Worm (Caenorhabditis elegans) whole organism, mixed stage, embryonic: Measurements from ENCODE around the gene R07E5.11.

Source experiments
- M03D4.4 ChIP-seq: sonication (generic microtip); optimal IDR thresholded peaks from 2 replicates; lab custom pipeline; 2017; ENCODE audit warnings: mild to moderate bottlenecking, missing genetic modification characterization, missing compliant biosample characterization
- bed-3 ChIP-seq: fragments of 200-800 bp; sonication (Bioruptor generic); optimal IDR thresholded peaks from 3 replicates; lab custom pipeline; 2018; ENCODE audit warnings: mild to moderate bottlenecking, missing genetic modification characterization, moderate library complexity, missing compliant biosample characterization
- blmp-1 ChIP-seq: fragments of 150-350 bp; optimal IDR thresholded peaks from 2 replicates; lab custom pipeline; 2014; ENCODE audit warnings: missing biosample characterization, missing genetic modification characterization
- ceh-39 ChIP-seq: fragments of 150-350 bp; optimal IDR thresholded peaks from 2 replicates; lab custom pipeline; 2014; ENCODE audit warnings: missing biosample characterization, missing genetic modification characterization
- ceh-43 ChIP-seq: fragments of 200-800 bp; sonication (Bioruptor generic); optimal IDR thresholded peaks from 2 replicates; lab custom pipeline; 2018; ENCODE audit warnings: mild to moderate bottlenecking, missing genetic modification characterization, moderate library complexity, missing compliant biosample characterization
- ceh-83 ChIP-seq: fragments of 200-800 bp; sonication (Bioruptor generic); optimal IDR thresholded peaks from 2 replicates; lab custom pipeline; 2018; ENCODE audit warnings: mild to moderate bottlenecking, missing genetic modification characterization, missing compliant biosample characterization
- ces-1 ChIP-seq: fragments of 150-350 bp; optimal IDR thresholded peaks from 2 replicates; lab custom pipeline; 2014; ENCODE audit warnings: missing biosample characterization, missing genetic modification reagents, missing genetic modification characterization
- cnd-1 ChIP-seq: fragments of 200-800 bp; sonication (Bioruptor generic); optimal IDR thresholded peaks from 2 replicates; lab custom pipeline; 2018; ENCODE audit warnings: mild to moderate bottlenecking, missing genetic modification characterization, missing compliant biosample characterization
- drap-1 ChIP-seq: fragments of 200-800 bp; sonication (Bioruptor generic); optimal IDR thresholded peaks from 3 replicates; lab custom pipeline; 2018; ENCODE audit warnings: mild to moderate bottlenecking, missing genetic modification characterization, missing compliant biosample characterization
- elt-1 ChIP-seq: sonication (generic microtip); optimal IDR thresholded peaks from 2 replicates; lab custom pipeline; 2017; ENCODE audit warnings: missing genetic modification characterization, mild to moderate bottlenecking, missing compliant biosample characterization, antibody characterized with exemption, moderate library complexity, borderline replicate concordance; ENCODE audit not compliant: insufficient read depth
- flh-1 ChIP-seq: fragments of 200-800 bp; sonication (Bioruptor generic); optimal IDR thresholded peaks from 2 replicates; lab custom pipeline; 2018; ENCODE audit warnings: mild to moderate bottlenecking, missing genetic modification characterization, moderate library complexity, missing compliant biosample characterization
- ham-2 ChIP-seq: fragments of 200-800 bp; sonication (Bioruptor generic); optimal IDR thresholded peaks from 2 replicates; lab custom pipeline; 2018; ENCODE audit warnings: mild to moderate bottlenecking, missing genetic modification characterization, missing compliant biosample characterization
- hlh-1 ChIP-seq: fragments of 150-350 bp; optimal IDR thresholded peaks from 2 replicates; lab custom pipeline; 2014; ENCODE audit warnings: missing biosample characterization, missing genetic modification reagents, missing genetic modification characterization
- lin-13 ChIP-seq: fragments of 150-350 bp; optimal IDR thresholded peaks from 2 replicates; lab custom pipeline; 2014; ENCODE audit warnings: missing biosample characterization, missing genetic modification characterization
- lsy-2 ChIP-seq: fragments of 150-350 bp; optimal IDR thresholded peaks from 2 replicates; lab custom pipeline; 2014; ENCODE audit warnings: missing biosample characterization, missing genetic modification characterization
- mab-5 ChIP-seq: fragments of 150-350 bp; optimal IDR thresholded peaks from 2 replicates; lab custom pipeline; 2014; ENCODE audit warnings: missing biosample characterization, missing genetic modification characterization
- mep-1 ChIP-seq: fragments of 150-350 bp; optimal IDR thresholded peaks from 2 replicates; lab custom pipeline; 2017; ENCODE audit warnings: missing biosample characterization, missing genetic modification reagents, missing genetic modification characterization, inconsistent platforms
- nhr-2 ChIP-seq: fragments of 150-350 bp; optimal IDR thresholded peaks from 2 replicates; lab custom pipeline; 2014; ENCODE audit warnings: missing biosample characterization, missing genetic modification characterization
- nhr-237 ChIP-seq: fragments of 150-350 bp; optimal IDR thresholded peaks from 2 replicates; lab custom pipeline; 2014; ENCODE audit warnings: missing biosample characterization, missing genetic modification characterization
- nhr-28 ChIP-seq: fragments of 150-350 bp; optimal IDR thresholded peaks from 2 replicates; lab custom pipeline; 2014; ENCODE audit warnings: missing biosample characterization, missing genetic modification characterization
- nhr-76 ChIP-seq: sonication (generic microtip); optimal IDR thresholded peaks from 2 replicates; lab custom pipeline; 2017; ENCODE audit warnings: missing biosample characterization, missing genetic modification characterization
- snpc-4 ChIP-seq: fragments of 150-350 bp; optimal IDR thresholded peaks from 2 replicates; lab custom pipeline; 2014; ENCODE audit warnings: missing biosample characterization, missing genetic modification characterization
- sptf-1 ChIP-seq: sonication (generic microtip); optimal IDR thresholded peaks from 2 replicates; lab custom pipeline; 2017; ENCODE audit warnings: mild to moderate bottlenecking, missing genetic modification characterization, moderate library complexity, missing compliant biosample characterization
- tbx-8 ChIP-seq: fragments of 200-800 bp; sonication (Bioruptor generic); optimal IDR thresholded peaks from 2 replicates; lab custom pipeline; 2018; ENCODE audit warnings: mild to moderate bottlenecking, missing genetic modification characterization, moderate library complexity, missing compliant biosample characterization
- unc-120 ChIP-seq: sonication (generic microtip); optimal IDR thresholded peaks from 2 replicates; lab custom pipeline; 2017; ENCODE audit warnings: missing genetic modification characterization, missing compliant biosample characterization; ENCODE audit not compliant: poor library complexity, severe bottlenecking
- unc-39 ChIP-seq: fragments of 150-350 bp; optimal IDR thresholded peaks from 2 replicates; lab custom pipeline; 2014; ENCODE audit warnings: missing biosample characterization, missing genetic modification characterization
- unc-62 ChIP-seq: fragments of 150-350 bp; optimal IDR thresholded peaks from 2 replicates; lab custom pipeline; 2014; ENCODE audit warnings: missing biosample characterization, missing genetic modification reagents, missing genetic modification characterization
- ztf-11 ChIP-seq: fragments of 150-350 bp; optimal IDR thresholded peaks from 2 replicates; lab custom pipeline; 2014; ENCODE audit warnings: missing biosample characterization, missing genetic modification characterization

R07E5.11 gene

ce11 chrIII:4405986-4406385 is 9.0 kb downstream of the R07E5.11 start, which contains the start of gene rnp-4:
Gene rnp-4, plus strand, starts transcription at chrIII:4406286.
- TF ChIP-seq ceh-43 (no peak), hlh-1 (no peak), blmp-1 (no peak), nhr-237 (tag; lab: Kevin White, UChicago) (no peak), cnd-1 (tag; lab: Kevin White, UChicago) (no peak), elt-1 (no peak), M03D4.4 (tag; lab: Kevin White, UChicago) (no peak), nhr-2 (tag; lab: Kevin White, UChicago) (no peak), lsy-2 (tag; lab: Kevin White, UChicago) (no peak), tbx-8 (no peak), ceh-39 (tag; lab: Kevin White, UChicago) (no peak), ztf-11 (tag; lab: Kevin White, UChicago) (no peak), ceh-83 (GFP tag; lab: Kevin White, UChicago) (no peak), snpc-4 (tag; lab: Kevin White, UChicago) (no peak), drap-1 (GFP tag; lab: Kevin White, UChicago) (no peak), unc-120 (tag; lab: Kevin White, UChicago) (no peak), bed-3 (GFP tag; lab: Kevin White, UChicago) (no peak), flh-1 (GFP tag; lab: Kevin White, UChicago) (no peak), sptf-1 (tag; lab: Kevin White, UChicago) (no peak)
- TF ChIP-seq, all 35 proteins: peak for 0

ce11 chrIII:4404339-4404836 is 10.6 kb downstream of the R07E5.11 start, which contains the start of the genes R07E5.17 and snfc-5:
Gene R07E5.17, minus strand, starts transcription at chrIII:4404436.
Gene snfc-5, plus strand, starts transcription at chrIII:4404786.
- TF ChIP-seq hlh-1 (peak; percentile 28), sptf-1 (tag; lab: Kevin White, UChicago) (peak; percentile 5), nhr-28 (tag; lab: Kevin White, UChicago) (no peak), unc-39 (tag; lab: Kevin White, UChicago) (no peak), ham-2 (GFP tag; lab: Kevin White, UChicago) (no peak), tbx-8 (no peak), unc-120 (tag; lab: Kevin White, UChicago) (peak; percentile 78), unc-62 (no peak), ces-1 (GFP tag; lab: Kevin White, UChicago) (peak; percentile 24), nhr-76 (tag; lab: Kevin White, UChicago) (no peak), cnd-1 (tag; lab: Kevin White, UChicago) (peak; percentile 2), mep-1 (peak; percentile 76), ceh-39 (tag; lab: Kevin White, UChicago) (peak; percentile 19), ceh-43 (no peak), ceh-83 (GFP tag; lab: Kevin White, UChicago) (no peak), bed-3 (GFP tag; lab: Kevin White, UChicago) (no peak), lin-13 (tag; lab: Kevin White, UChicago) (peak; percentile 36), lsy-2 (tag; lab: Kevin White, UChicago) (peak; percentile 69), drap-1 (GFP tag; lab: Kevin White, UChicago) (no peak), M03D4.4 (tag; lab: Kevin White, UChicago) (no peak), snpc-4 (tag; lab: Kevin White, UChicago) (no peak)

- no peak for TF ChIP-seq bed-3 (GFP tag; lab: Kevin White, UChicago)
- no peak for TF ChIP-seq mab-5 (tag; lab: Kevin White, UChicago)
- no peak for TF ChIP-seq ces-1 (GFP tag; lab: Kevin White, UChicago)
- no peak for TF ChIP-seq cnd-1 (tag; lab: Kevin White, UChicago)
- TF ChIP-seq lin-13 (tag; lab: Kevin White, UChicago) = no peak
- no peak for TF ChIP-seq unc-39 (tag; lab: Kevin White, UChicago)
These were observed 13.9 kb downstream of the R07E5.11 start, which contains the start of gene R07E5.15 for ce11 chrIII:4401142-4401541. Gene R07E5.15, plus strand, starts transcription at chrIII:4401442.

- TF ChIP-seq lin-13 (tag; lab: Kevin White, UChicago) = no peak
These were observed 16.6 kb downstream of the R07E5.11 start, which contains the start of gene R07E5.6 for ce11 chrIII:4398463-4398862. Gene R07E5.6, plus strand, starts transcription at chrIII:4398763.

- TF ChIP-seq bed-3 (GFP tag; lab: Kevin White, UChicago) (no peak), nhr-237 (tag; lab: Kevin White, UChicago) (no peak)
These were observed 17.9 kb downstream of the R07E5.11 start, which contains the start of gene R07E5.5 for ce11 chrIII:4397115-4397514. Gene R07E5.5, plus strand, starts transcription at chrIII:4397415.
